Fruit fly (Drosophila melanogaster): ENCODE results near the gene Naprt.

Naprt gene

dm6 chr2L:4222002-4222920 is 24.4 kb upstream of the Naprt start:
- TF ChIP-seq CG12605 (GFP tag; IDR thresholded peaks at IDR 0.05) (no peak; the same call in 1 of the 2 replicates), CG32121 (GFP tag; IDR thresholded peaks at IDR 0.05) (peak; percentile 56), CG9948 (tag; optimal IDR thresholded peaks at IDR 0.05) (peak; percentile 97), rn (GFP tag; IDR thresholded peaks at IDR 0.05) (peak; percentile 63), Ets98B (GFP tag; IDR thresholded peaks at IDR 0.05) (no peak), CG13204 (GFP tag; optimal IDR thresholded peaks at IDR 0.05) (peak; percentile 73), Pif1A (GFP tag; optimal IDR thresholded peaks at IDR 0.05) (peak; percentile 73), CG8301 (tag; optimal IDR thresholded peaks at IDR 0.05) (peak; percentile 96), CG34367 (tag; optimal IDR thresholded peaks at IDR 0.05) (peak; percentile 73), CG14655 (GFP tag; optimal IDR thresholded peaks at IDR 0.05) (peak; percentile 97), Snoo (tag; optimal IDR thresholded peaks at IDR 0.05) (peak; percentile 48), EcR (GFP tag; optimal IDR thresholded peaks at IDR 0.05) (no peak), Pif1B (GFP tag; optimal IDR thresholded peaks at IDR 0.05) (peak; percentile 42), D1 (tag; optimal IDR thresholded peaks at IDR 0.05) (peak; percentile 94), fd96Ca (GFP tag; IDR thresholded peaks at IDR 0.05) (no peak), CG10348 (GFP tag; IDR thresholded peaks at IDR 0.05) (no peak), gl (tag; optimal IDR thresholded peaks at IDR 0.05) (peak; percentile 81), CG15710 (tag; optimal IDR thresholded peaks at IDR 0.05) (peak; percentile 95), CG17806 (tag; optimal IDR thresholded peaks at IDR 0.05) (peak; percentile 94), CG4496 (GFP tag; IDR thresholded peaks at IDR 0.05) (peak; percentile 71), CG8159 (tag; optimal IDR thresholded peaks at IDR 0.05) (peak; percentile 98)

dm6 chr2L:4221354-4222001 is 23.6 kb upstream of the Naprt start, which contains the start of gene ft:
Gene ft (minus strand): TSS chr2L:4221796.
- TF ChIP-seq CG17806 (tag; optimal IDR thresholded peaks at IDR 0.05) (no peak), CG32121 (GFP tag; IDR thresholded peaks at IDR 0.05) (no peak), gl (tag; optimal IDR thresholded peaks at IDR 0.05) (no peak), Pif1A (GFP tag; optimal IDR thresholded peaks at IDR 0.05) (no peak), CG9948 (tag; optimal IDR thresholded peaks at IDR 0.05) (no peak), EcR (GFP tag; optimal IDR thresholded peaks at IDR 0.05) (peak; percentile 1), Snoo (tag; optimal IDR thresholded peaks at IDR 0.05) (no peak), CG12605 (GFP tag; IDR thresholded peaks at IDR 0.05) (no peak; the same call in none of the 2 replicates), fd96Ca (GFP tag; IDR thresholded peaks at IDR 0.05) (no peak)

dm6 chr2L:4218820-4219219 is 20.9 kb upstream of the Naprt start:
- TF ChIP-seq CG12605 (GFP tag; IDR thresholded peaks at IDR 0.05) (no peak), CG9948 (tag; optimal IDR thresholded peaks at IDR 0.05) (no peak), EcR (GFP tag; optimal IDR thresholded peaks at IDR 0.05) (no peak), CG17806 (tag; optimal IDR thresholded peaks at IDR 0.05) (no peak), gl (tag; optimal IDR thresholded peaks at IDR 0.05) (no peak)

dm6 chr2L:4211335-4211753 is 13.5 kb upstream of the Naprt start:
- peak; percentile 38; the same call in 1 of the 3 replicates for TF ChIP-seq fd96Ca (GFP tag; IDR thresholded peaks at IDR 0.05)
- peak; percentile 58 for TF ChIP-seq EcR (GFP tag; optimal IDR thresholded peaks at IDR 0.05)
- TF ChIP-seq Pif1A (GFP tag; optimal IDR thresholded peaks at IDR 0.05) = no peak
- TF ChIP-seq CG15710 (tag; optimal IDR thresholded peaks at IDR 0.05) = peak; percentile 73
- no peak for TF ChIP-seq CG14655 (GFP tag; optimal IDR thresholded peaks at IDR 0.05)
- no peak for TF ChIP-seq rn (GFP tag; IDR thresholded peaks at IDR 0.05)
- peak; percentile 74 for TF ChIP-seq gl (tag; optimal IDR thresholded peaks at IDR 0.05)
- peak; percentile 82 for TF ChIP-seq CG34367 (tag; optimal IDR thresholded peaks at IDR 0.05)
- TF ChIP-seq Pif1B (GFP tag; optimal IDR thresholded peaks at IDR 0.05) = peak; percentile 27
- peak; percentile 77 for TF ChIP-seq CG9948 (tag; optimal IDR thresholded peaks at IDR 0.05)
- peak; percentile 85 for TF ChIP-seq CG17806 (tag; optimal IDR thresholded peaks at IDR 0.05)
- TF ChIP-seq CG8159 (tag; optimal IDR thresholded peaks at IDR 0.05) = peak; percentile 89
- TF ChIP-seq Snoo (tag; optimal IDR thresholded peaks at IDR 0.05) = peak; percentile 15
- peak; percentile 73 for TF ChIP-seq CG13204 (GFP tag; optimal IDR thresholded peaks at IDR 0.05)

- no peak for TF ChIP-seq CG14655 (GFP tag; optimal IDR thresholded peaks at IDR 0.05)
- TF ChIP-seq rn (GFP tag; IDR thresholded peaks at IDR 0.05) = no peak
- TF ChIP-seq Snoo (tag; optimal IDR thresholded peaks at IDR 0.05) = no peak
- TF ChIP-seq fd96Ca (GFP tag; IDR thresholded peaks at IDR 0.05) = no peak; the same call in 2 of the 3 replicates
- TF ChIP-seq CG12605 (GFP tag; IDR thresholded peaks at IDR 0.05) = peak; percentile 65
- TF ChIP-seq gl (tag; optimal IDR thresholded peaks at IDR 0.05) = no peak
- no peak for TF ChIP-seq CG15710 (tag; optimal IDR thresholded peaks at IDR 0.05)
- TF ChIP-seq CG8159 (tag; optimal IDR thresholded peaks at IDR 0.05) = no peak
- TF ChIP-seq Pif1A (GFP tag; optimal IDR thresholded peaks at IDR 0.05) = no peak
- no peak for TF ChIP-seq CG8301 (tag; optimal IDR thresholded peaks at IDR 0.05)
- TF ChIP-seq EcR (GFP tag; optimal IDR thresholded peaks at IDR 0.05) = peak; percentile 60
- peak; percentile 17; the same call in 2 of the 3 replicates for TF ChIP-seq CG4496 (GFP tag; IDR thresholded peaks at IDR 0.05)
- no peak for TF ChIP-seq CG17806 (tag; optimal IDR thresholded peaks at IDR 0.05)
- TF ChIP-seq CG32121 (GFP tag; IDR thresholded peaks at IDR 0.05) = peak; percentile 8; the same call in 1 of the 2 replicates
- TF ChIP-seq Pif1B (GFP tag; optimal IDR thresholded peaks at IDR 0.05) = peak; percentile 5
- no peak for TF ChIP-seq D1 (tag; optimal IDR thresholded peaks at IDR 0.05)
- peak; percentile 45; the same call in 1 of the 2 replicates for TF ChIP-seq Ets98B (GFP tag; IDR thresholded peaks at IDR 0.05)
- no peak for TF ChIP-seq CG34367 (tag; optimal IDR thresholded peaks at IDR 0.05)
- no peak for TF ChIP-seq CG10348 (GFP tag; IDR thresholded peaks at IDR 0.05)
- no peak for TF ChIP-seq CG9948 (tag; optimal IDR thresholded peaks at IDR 0.05)
- TF ChIP-seq CG13204 (GFP tag; optimal IDR thresholded peaks at IDR 0.05) = no peak
These were observed 543 bp downstream of the Naprt start for dm6 chr2L:4197143-4197912.

Measured in whole organism, pupa.